Worm (Caenorhabditis elegans): ENCODE data around the gene wdr-46.
A peak's percentile ranks its signal among the peaks of the same experiment; 100 is the strongest.

wdr-46 gene

ce11 chrIV:12361392-12362092 lies 10.5 kb upstream of the wdr-46 start, which contains the start of the genes ccr-4 and ZC518.8 (continued):
- no peak for TF ChIP-seq daf-16 (GFP tag; optimal IDR thresholded peaks at IDR 0.05)
- TF ChIP-seq daf-16 (tag; optimal IDR thresholded peaks at IDR 0.05): peak; percentile 21
- no peak for TF ChIP-seq attf-4 (tag; optimal IDR thresholded peaks at IDR 0.05)
- no peak for TF ChIP-seq ceh-32 (tag; optimal IDR thresholded peaks at IDR 0.05; ENCODE audit: poor library complexity)
- TF ChIP-seq D1046.2 (GFP tag; IDR thresholded peaks at IDR 0.05): no peak
- TF ChIP-seq duxl-1 (tag; optimal IDR thresholded peaks at IDR 0.05; ENCODE audit: poor library complexity): no peak
- TF ChIP-seq ceh-44 (GFP tag; IDR thresholded peaks at IDR 0.05): 0 out of 2 replicates have a peak, but pooled peaks have one; percentile 8

ce11 chrIV:12364964-12365363 lies 7.1 kb upstream of the wdr-46 start:
- TF ChIP-seq lir-3 (tag; optimal IDR thresholded peaks at IDR 0.05) (no peak), ceh-82 (tag; optimal IDR thresholded peaks at IDR 0.05) (no peak), T20F7.1 (GFP tag; optimal IDR thresholded peaks at IDR 0.05) (no peak), spr-3 (GFP tag; optimal IDR thresholded peaks at IDR 0.05) (no peak), daf-12 (tag; optimal IDR thresholded peaks at IDR 0.05) (no peak), D1046.2 (GFP tag; IDR thresholded peaks at IDR 0.05) (no peak), snpc-1.2 (GFP tag; IDR thresholded peaks at IDR 0.05) (no peak), lsy-2 (tag; optimal IDR thresholded peaks at IDR 0.05) (peak; percentile 31 to 34), aha-1 (tag) (peak; percentile 65), dpl-1 (GFP tag; optimal IDR thresholded peaks at IDR 0.05) (peak; percentile 8), nhr-42 (GFP tag; IDR thresholded peaks at IDR 0.05) (no peak), pha-4 (GFP tag; IDR thresholded peaks at IDR 0.05) (no peak), pha-4 (tag; optimal IDR thresholded peaks at IDR 0.05) (no peak), ctbp-1 (GFP tag; IDR thresholded peaks at IDR 0.05) (no peak), zag-1 (tag; optimal IDR thresholded peaks at IDR 0.05) (no peak), ceh-28 (tag; optimal IDR thresholded peaks at IDR 0.05) (no peak), pqm-1 (tag; optimal IDR thresholded peaks at IDR 0.05) (no peak), nhr-28 (tag; optimal IDR thresholded peaks at IDR 0.05) (no peak), ceh-20 (GFP tag; IDR thresholded peaks at IDR 0.05) (no peak), dmd-9 (GFP tag; IDR thresholded peaks at IDR 0.05) (no peak), zip-2 (tag; optimal IDR thresholded peaks at IDR 0.05) (no peak), nhr-6 (tag; optimal IDR thresholded peaks at IDR 0.05) (no peak), nhr-10 (tag; optimal IDR thresholded peaks at IDR 0.05) (no peak), mes-2 (tag; optimal IDR thresholded peaks at IDR 0.05; ENCODE audit: poor library complexity, severe bottlenecking) (no peak), egl-27 (tag; optimal IDR thresholded peaks at IDR 0.05) (no peak), ztf-7 (tag; optimal IDR thresholded peaks at IDR 0.05) (no peak), hlh-30 (tag; optimal IDR thresholded peaks at IDR 0.05; ENCODE audit: insufficient read depth) (peak; percentile 43), ceh-62 (tag; optimal IDR thresholded peaks at IDR 0.05) (no peak), daf-19 (GFP tag; conservative IDR thresholded peaks at IDR 0.05) (no peak), jun-1 (tag; optimal IDR thresholded peaks at IDR 0.05) (no peak), hif-1 (tag; optimal IDR thresholded peaks at IDR 0.05) (peak in 1 of 2 experiments; percentile 18), lin-15B (tag; optimal IDR thresholded peaks at IDR 0.05) (no peak), attf-4 (tag; optimal IDR thresholded peaks at IDR 0.05) (no peak), lin-29 (GFP tag; IDR thresholded peaks at IDR 0.05) (no peak), zip-11 (GFP tag; IDR thresholded peaks at IDR 0.05) (no peak), gei-8 (GFP tag; optimal IDR thresholded peaks at IDR 0.05) (no peak), F37D6.2 (tag; optimal IDR thresholded peaks at IDR 0.05) (no peak), nhr-111 (GFP tag; optimal IDR thresholded peaks at IDR 0.05) (no peak), T26A8.4 (GFP tag; IDR thresholded peaks at IDR 0.05) (no peak; the same call in 1 of the 2 replicates), spr-1 (tag; optimal IDR thresholded peaks at IDR 0.05) (no peak), Y105C5A.15 (GFP tag; IDR thresholded peaks at IDR 0.05) (no peak), lim-7 (GFP tag; IDR thresholded peaks at IDR 0.05) (no peak), aly-2 (tag; optimal IDR thresholded peaks at IDR 0.05) (no peak), hlh-11 (tag; optimal IDR thresholded peaks at IDR 0.05) (peak; percentile 68), lin-39 (tag; optimal IDR thresholded peaks at IDR 0.05) (no peak)
